Fruit fly (Drosophila melanogaster): ENCODE data around the gene CG9636.

The CG9636 gene

DNA sequence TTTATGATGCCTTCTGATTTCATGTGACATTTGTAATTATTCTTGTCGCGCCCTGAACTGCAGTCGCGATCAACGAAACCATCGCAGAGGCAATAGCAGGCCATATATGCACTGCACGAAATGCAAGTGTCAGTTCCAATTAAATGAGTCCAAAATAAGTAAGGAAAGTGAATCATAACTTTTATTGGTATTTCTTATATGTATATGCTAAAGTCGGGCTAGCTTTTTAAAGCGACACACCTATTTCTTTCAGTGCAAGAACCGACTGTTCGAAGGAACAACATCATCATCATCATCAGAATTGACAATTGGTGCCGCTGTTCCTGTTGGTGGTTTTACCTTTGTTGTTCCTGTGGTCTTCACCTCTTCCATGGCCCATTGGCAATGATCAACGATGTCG, 46.5 kb downstream of the CG9636 start (continued):
- TF ChIP-seq eve (GFP tag; optimal IDR thresholded peaks at IDR 0.05) (no peak), CG6254 (GFP tag; optimal IDR thresholded peaks at IDR 0.05) (no peak), Ravus (GFP tag; IDR thresholded peaks at IDR 0.05) (no peak), tna (GFP tag; IDR thresholded peaks at IDR 0.05; ENCODE audit: partially characterized antibody) (no peak), CG7928 (GFP tag; optimal IDR thresholded peaks at IDR 0.05) (no peak), CG6791 (GFP tag; IDR thresholded peaks at IDR 0.05; ENCODE audit: partially characterized antibody) (no peak), ash1 (GFP tag; optimal IDR thresholded peaks at IDR 0.05) (no peak), CG12219 (GFP tag; optimal IDR thresholded peaks at IDR 0.05) (no peak), Dek (tag; optimal IDR thresholded peaks at IDR 0.05) (no peak), HLHmδ (GFP tag; optimal IDR thresholded peaks at IDR 0.05) (no peak), Atf-2 (GFP tag; optimal IDR thresholded peaks at IDR 0.05) (peak; percentile 21), sens-2 (GFP tag; IDR thresholded peaks at IDR 0.05) (0 out of 2 replicates have a peak, but pooled peaks have one; percentile 28), Myb (GFP tag; optimal IDR thresholded peaks at IDR 0.05) (no peak), CG4730 (GFP tag; IDR thresholded peaks at IDR 0.05) (no peak), shn (GFP tag; optimal IDR thresholded peaks at IDR 0.05) (no peak), CG10147 (GFP tag; optimal IDR thresholded peaks at IDR 0.05) (no peak), CG3163 (GFP tag; optimal IDR thresholded peaks at IDR 0.05) (no peak), chn (GFP tag; optimal IDR thresholded peaks at IDR 0.05) (no peak), HLH4C (GFP tag; IDR thresholded peaks at IDR 0.05; ENCODE audit: partially characterized antibody) (no peak), sima (GFP tag; optimal IDR thresholded peaks at IDR 0.05) (no peak), ara (GFP tag; IDR thresholded peaks at IDR 0.05) (peak; percentile 64; the same call in 1 of the 2 replicates), CG9215 (GFP tag; IDR thresholded peaks at IDR 0.05) (no peak), Dbx (GFP tag; IDR thresholded peaks at IDR 0.05) (no peak), Dip2 (GFP tag; IDR thresholded peaks at IDR 0.05) (no peak), CG15479 (GFP tag; optimal IDR thresholded peaks at IDR 0.05) (no peak), H15 (GFP tag; IDR thresholded peaks at IDR 0.05) (no peak), pfk (GFP tag; optimal IDR thresholded peaks at IDR 0.05) (no peak), CG1792 (GFP tag; optimal IDR thresholded peaks at IDR 0.05) (no peak), CG30403 (GFP tag; optimal IDR thresholded peaks at IDR 0.05) (peak; percentile 5), CG3847 (GFP tag; IDR thresholded peaks at IDR 0.05) (no peak), CG12071 (GFP tag; optimal IDR thresholded peaks at IDR 0.05) (no peak), ATbp (GFP tag; optimal IDR thresholded peaks at IDR 0.05) (no peak), Med (GFP tag) (peak; percentile 75), stwl (tag; optimal IDR thresholded peaks at IDR 0.05) (no peak), CG4820 (GFP tag; optimal IDR thresholded peaks at IDR 0.05) (peak; percentile 28), CG7963 (GFP tag; IDR thresholded peaks at IDR 0.05; ENCODE audit: partially characterized antibody) (no peak), pita (GFP tag; optimal IDR thresholded peaks at IDR 0.05) (no peak), CG7987 (GFP tag; optimal IDR thresholded peaks at IDR 0.05) (no peak), CG9932 (GFP tag; IDR thresholded peaks at IDR 0.05) (no peak), Awh (GFP tag; IDR thresholded peaks at IDR 0.05) (no peak), HHEX (GFP tag; optimal IDR thresholded peaks at IDR 0.05) (no peak), CG11085 (GFP tag; IDR thresholded peaks at IDR 0.05) (no peak), Mad (GFP tag; optimal IDR thresholded peaks at IDR 0.05) (no peak), nmo (GFP tag; optimal IDR thresholded peaks at IDR 0.05) (peak; percentile 31), Six4 (GFP tag; optimal IDR thresholded peaks at IDR 0.05) (no peak), CG17912 (GFP tag; optimal IDR thresholded peaks at IDR 0.05) (no peak), grau (tag; optimal IDR thresholded peaks at IDR 0.05) (no peak), CG13287 (GFP tag; IDR thresholded peaks at IDR 0.05; ENCODE audit: partially characterized antibody) (no peak), sd (tag; optimal IDR thresholded peaks at IDR 0.05) (no peak), fru (optimal IDR thresholded peaks at IDR 0.05) (no peak), amos (GFP tag; IDR thresholded peaks at IDR 0.05; ENCODE audit: partially characterized antibody) (no peak), scrt (GFP tag; optimal IDR thresholded peaks at IDR 0.05) (no peak)

All from whole organism, embryonic.